Fruit fly (Drosophila melanogaster) whole organism, embryonic: ENCODE results near the gene Mvl.

Experiments used
- Ada2b ChIP-seq: fragments of 200-800 bp; sonication (Bioruptor generic); IDR thresholded peaks from 2 replicates; pipeline ENCODE4 v1.3.6; 2022; ENCODE audit warnings: missing biosample characterization, missing genetic modification characterization
- Adf1 ChIP-seq: fragments of 200-800 bp; sonication (Bioruptor generic); IDR thresholded peaks from 2 replicates; pipeline ENCODE4 v1.3.6; 2022; ENCODE audit warnings: missing biosample characterization, missing genetic modification characterization
- Atf-2 ChIP-seq: fragments of 200-800 bp; sonication (Bioruptor generic); optimal IDR thresholded peaks from 2 replicates; lab custom pipeline; 2016; ENCODE audit warnings: missing biosample characterization, missing genetic modification characterization
- B-H1 ChIP-seq: fragments of 200-800 bp; sonication (Bioruptor generic); IDR thresholded peaks from 3 replicates; pipeline ENCODE4 v1.3.6; 2022; ENCODE audit warnings: missing biosample characterization, missing genetic modification characterization
- BtbVII ChIP-seq: fragments of 200-800 bp; sonication (Bioruptor generic); optimal IDR thresholded peaks from 3 replicates; lab custom pipeline; 2017; ENCODE audit warnings: missing biosample characterization, mild to moderate bottlenecking, missing genetic modification characterization
- CG10209 ChIP-seq: fragments of 200-800 bp; sonication (Bioruptor generic); optimal IDR thresholded peaks from 3 replicates; lab custom pipeline; 2017; ENCODE audit warnings: missing biosample characterization, mild to moderate bottlenecking, missing genetic modification characterization, missing genetic modification reagents
- CG1024 ChIP-seq: fragments of 200-800 bp; sonication (Bioruptor generic); IDR thresholded peaks from 2 replicates; pipeline ENCODE4 v1.3.6; 2022; ENCODE audit warnings: missing biosample characterization, missing genetic modification characterization
- CG10274 ChIP-seq: fragments of 200-800 bp; sonication (Bioruptor generic); optimal IDR thresholded peaks from 3 replicates; lab custom pipeline; 2017; ENCODE audit warnings: missing biosample characterization, mild to moderate bottlenecking, missing genetic modification characterization
- CG11398 ChIP-seq: fragments of 200-800 bp; sonication (Bioruptor generic); optimal IDR thresholded peaks from 2 replicates; lab custom pipeline; 2016; ENCODE audit warnings: missing biosample characterization, missing genetic modification characterization
- CG12769 ChIP-seq: fragments of 200-800 bp; sonication (Bioruptor generic); optimal IDR thresholded peaks from 2 replicates; lab custom pipeline; 2019; ENCODE audit warnings: missing biosample characterization, mild to moderate bottlenecking, missing genetic modification characterization, moderate library complexity
- CG15479 ChIP-seq: fragments of 200-800 bp; sonication (Bioruptor generic); optimal IDR thresholded peaks from 3 replicates; lab custom pipeline; 2019; ENCODE audit warnings: missing biosample characterization, mild to moderate bottlenecking, missing genetic modification characterization, moderate library complexity
- CG2202 ChIP-seq: fragments of 200-800 bp; sonication (Bioruptor generic); optimal IDR thresholded peaks from 2 replicates; lab custom pipeline; 2018; ENCODE audit warnings: missing biosample characterization, mild to moderate bottlenecking, missing genetic modification characterization
- CG31224 ChIP-seq: fragments of 200-800 bp; sonication (Bioruptor generic); IDR thresholded peaks from 2 replicates; pipeline ENCODE4 v1.3.6; 2022; ENCODE audit warnings: missing biosample characterization, missing genetic modification characterization
- CG33213 ChIP-seq: fragments of 200-800 bp; sonication (Bioruptor generic); optimal IDR thresholded peaks from 3 replicates; lab custom pipeline; 2016; ENCODE audit warnings: missing biosample characterization, missing genetic modification characterization
- CG4360 ChIP-seq: fragments of 200-800 bp; sonication (Bioruptor generic); IDR thresholded peaks from 2 replicates; pipeline ENCODE4 v1.3.6; 2022; ENCODE audit warnings: missing biosample characterization, missing genetic modification characterization
- CG7786 ChIP-seq: fragments of 200-800 bp; sonication (Bioruptor generic); optimal IDR thresholded peaks from 2 replicates; lab custom pipeline; 2016; ENCODE audit warnings: missing biosample characterization, missing genetic modification characterization
- CG8359 ChIP-seq: fragments of 200-800 bp; sonication (Bioruptor generic); optimal IDR thresholded peaks from 2 replicates; lab custom pipeline; 2017; ENCODE audit warnings: missing biosample characterization, mild to moderate bottlenecking, missing genetic modification characterization, borderline replicate concordance
- CG9817 ChIP-seq: fragments of 200-800 bp; sonication (Bioruptor generic); optimal IDR thresholded peaks from 2 replicates; lab custom pipeline; 2018; ENCODE audit warnings: missing biosample characterization, mild to moderate bottlenecking, missing genetic modification characterization, moderate library complexity
- D ChIP-seq, 2 experiments: fragments of 200-800 bp in 1 of 2; fragments of >200 bp in 1 of 2; sonication (Bioruptor generic) in 1 of 2; optimal IDR thresholded peaks; 2 replicates in 1 of 2; 3 replicates in 1 of 2; lab custom pipeline; 2017; ENCODE audit warnings: mild to moderate bottlenecking in 1 of 2, missing biosample characterization in 1 of 2, missing genetic modification characterization in 1 of 2, missing genetic modification reagents in 1 of 2
- Doc2 ChIP-seq: fragments of 200-800 bp; sonication (Bioruptor generic); IDR thresholded peaks from 2 replicates; pipeline ENCODE4 v1.3.6; 2022; ENCODE audit warnings: missing biosample characterization, missing genetic modification characterization
- Drgx ChIP-seq: fragments of 200-800 bp; sonication (Bioruptor generic); IDR thresholded peaks from 2 replicates; pipeline ENCODE4 v1.3.6; 2022; ENCODE audit warnings: missing biosample characterization, missing genetic modification characterization
- E2f2 ChIP-seq: fragments of 200-800 bp; sonication (Bioruptor generic); IDR thresholded peaks from 2 replicates; pipeline ENCODE4 v1.3.6; 2022; ENCODE audit warnings: missing biosample characterization, missing genetic modification characterization
- Ets65A ChIP-seq: fragments of 200-800 bp; sonication (Bioruptor generic); peaks from one replicate; lab custom pipeline; 2016; ENCODE audit warnings: missing biosample characterization, missing genetic modification characterization
- Fer2 ChIP-seq: fragments of 200-800 bp; sonication (Bioruptor generic); optimal IDR thresholded peaks from 2 replicates; lab custom pipeline; 2018; ENCODE audit warnings: missing biosample characterization, mild to moderate bottlenecking, missing genetic modification characterization, moderate library complexity
- Hr39 ChIP-seq: fragments of >200 bp; optimal IDR thresholded peaks from 2 replicates; lab custom pipeline; 2017
- MBD-R2 ChIP-seq: fragments of 200-800 bp; sonication (Bioruptor generic); IDR thresholded peaks from 2 replicates; pipeline ENCODE4 v1.3.6; 2022; ENCODE audit warnings: missing biosample characterization, missing genetic modification characterization
- Med ChIP-seq: fragments of 200-800 bp; sonication (Bioruptor generic); peaks from one replicate; lab custom pipeline; 2016; ENCODE audit warnings: missing biosample characterization, missing genetic modification characterization, mild to moderate bottlenecking, inconsistent platforms, moderate library complexity
- Nf-YA ChIP-seq: fragments of 200-800 bp; sonication (Bioruptor generic); IDR thresholded peaks from 2 replicates; pipeline ENCODE4 v1.3.6; 2022; ENCODE audit warnings: missing biosample characterization, missing genetic modification characterization
- Pdp1 ChIP-seq, 2 experiments: fragments of 200-800 bp; sonication (Bioruptor generic); optimal IDR thresholded peaks; 3 replicates each; lab custom pipeline; 2016; ENCODE audit warnings: missing biosample characterization in 2 of 2, missing genetic modification characterization in 2 of 2, mild to moderate bottlenecking in 1 of 2, moderate library complexity in 1 of 2
- Xrp1 ChIP-seq: fragments of 200-800 bp; sonication (Bioruptor generic); IDR thresholded peaks from 2 replicates; pipeline ENCODE4 v1.3.6; 2022; ENCODE audit warnings: missing biosample characterization, missing genetic modification characterization
- ara ChIP-seq: fragments of 200-800 bp; sonication (Bioruptor generic); IDR thresholded peaks from 2 replicates; pipeline ENCODE4 v1.3.6; 2022; ENCODE audit warnings: missing biosample characterization, missing genetic modification characterization
- ato ChIP-seq: fragments of 200-800 bp; sonication (Bioruptor generic); IDR thresholded peaks from 2 replicates; pipeline ENCODE4 v1.3.6; 2022; ENCODE audit warnings: missing biosample characterization, missing genetic modification characterization; ENCODE audit not compliant: partially characterized antibody
- ci ChIP-seq: fragments of 200-800 bp; sonication (Bioruptor generic); IDR thresholded peaks from 3 replicates; pipeline ENCODE4 v1.3.6; 2022; ENCODE audit warnings: missing biosample characterization, missing genetic modification characterization
- corto ChIP-seq: fragments of 200-800 bp; sonication (Bioruptor generic); optimal IDR thresholded peaks from 2 replicates; lab custom pipeline; 2016; ENCODE audit warnings: missing biosample characterization, mild to moderate bottlenecking, missing genetic modification characterization, moderate library complexity
- en ChIP-seq: fragments of 200-800 bp; sonication (Bioruptor generic); optimal IDR thresholded peaks from 2 replicates; lab custom pipeline; 2016; ENCODE audit warnings: missing biosample characterization, missing genetic modification characterization
- fd102C ChIP-seq: fragments of 200-800 bp; sonication (Bioruptor generic); optimal IDR thresholded peaks from 2 replicates; lab custom pipeline; 2018; ENCODE audit warnings: missing biosample characterization, mild to moderate bottlenecking, missing genetic modification characterization, moderate library complexity
- fd64A ChIP-seq: fragments of 200-800 bp; sonication (Bioruptor generic); optimal IDR thresholded peaks from 3 replicates; lab custom pipeline; 2018; ENCODE audit warnings: missing biosample characterization, mild to moderate bottlenecking, missing genetic modification characterization
- hbn ChIP-seq: fragments of 200-800 bp; sonication (Bioruptor generic); IDR thresholded peaks from 2 replicates; pipeline ENCODE4 v1.3.6; 2022; ENCODE audit warnings: missing biosample characterization, missing genetic modification characterization; ENCODE audit not compliant: partially characterized antibody
- insv ChIP-seq, 2 experiments: fragments of 200-800 bp; sonication (Bioruptor generic); optimal IDR thresholded peaks; 3 replicates each; lab custom pipeline; 2016 to 2018; ENCODE audit warnings: missing biosample characterization in 2 of 2, missing genetic modification characterization in 2 of 2
- jumu ChIP-seq: fragments of 200-800 bp; sonication (Bioruptor generic); optimal IDR thresholded peaks from 3 replicates; lab custom pipeline; 2016; ENCODE audit warnings: missing biosample characterization, missing genetic modification characterization
- kah ChIP-seq: fragments of 200-800 bp; sonication (Bioruptor generic); optimal IDR thresholded peaks from 2 replicates; lab custom pipeline; 2018; ENCODE audit warnings: missing biosample characterization, mild to moderate bottlenecking, missing genetic modification characterization
- nom ChIP-seq: fragments of 200-800 bp; sonication (Bioruptor generic); optimal IDR thresholded peaks from 2 replicates; lab custom pipeline; 2017; ENCODE audit warnings: missing biosample characterization, missing genetic modification characterization, mild to moderate bottlenecking, moderate library complexity, missing genetic modification reagents
- onecut ChIP-seq: fragments of 200-800 bp; sonication (Bioruptor generic); IDR thresholded peaks from 2 replicates; pipeline ENCODE4 v1.3.6; 2022; ENCODE audit warnings: missing biosample characterization, missing genetic modification characterization
- peb ChIP-seq: fragments of 200-800 bp; sonication (Bioruptor generic); IDR thresholded peaks from 2 replicates; pipeline ENCODE4 v1.3.6; 2022; ENCODE audit warnings: missing biosample characterization, missing genetic modification characterization
- sd ChIP-seq: fragments of 200-800 bp; sonication (Bioruptor generic); optimal IDR thresholded peaks from 3 replicates; lab custom pipeline; 2018; ENCODE audit warnings: missing biosample characterization, mild to moderate bottlenecking, missing genetic modification characterization, moderate library complexity
- sens ChIP-seq: fragments of 200-800 bp; sonication (Bioruptor generic); peaks from one replicate; lab custom pipeline; 2016; ENCODE audit warnings: missing biosample characterization, missing genetic modification characterization
- sens-2 ChIP-seq: fragments of 200-800 bp; sonication (Bioruptor generic); IDR thresholded peaks from 2 replicates; pipeline ENCODE4 v1.3.6; 2022; ENCODE audit warnings: missing biosample characterization, missing genetic modification characterization
- tap ChIP-seq: fragments of 200-800 bp; optimal IDR thresholded peaks from 3 replicates; lab custom pipeline; 2019; ENCODE audit warnings: missing biosample characterization, mild to moderate bottlenecking, missing genetic modification characterization, moderate library complexity

Mvl gene

dm6 chr3R:21090230-21091021 lies 29.8 kb upstream of the Mvl start:
- no peak for TF ChIP-seq CG2202 (tag; lab: Kevin White, UChicago)
- TF ChIP-seq BtbVII (GFP tag; lab: Kevin White, UChicago): no peak
- TF ChIP-seq Adf1 (GFP tag; lab: Robert Waterston, UW): no peak
- peak in 1 of 2 experiments; percentile 80 for TF ChIP-seq Pdp1 (GFP tag; optimal IDR thresholded peaks at IDR 0.05; lab: Kevin White, UChicago)
- TF ChIP-seq CG12769 (tag; lab: Kevin White, UChicago): peak; percentile 51
- no peak for TF ChIP-seq fd102C
- TF ChIP-seq CG9817: no peak
- no peak for TF ChIP-seq CG7786 (GFP tag; lab: Kevin White, UChicago)
- TF ChIP-seq ara (GFP tag; lab: Robert Waterston, UW): no peak
- no peak for TF ChIP-seq hbn
- no peak for TF ChIP-seq CG10209 (GFP tag; lab: Kevin White, UChicago)
- TF ChIP-seq Doc2 (GFP tag; lab: Robert Waterston, UW): no peak
- TF ChIP-seq CG31224: no peak
- 0 out of 3 replicates have a peak, but pooled peaks have one; percentile 36 for TF ChIP-seq ci (GFP tag; lab: Robert Waterston, UW)
- no peak for TF ChIP-seq CG4360 (GFP tag; lab: Robert Waterston, UW)
- no peak for TF ChIP-seq fd64A (GFP tag; lab: Kevin White, UChicago)
- no peak for TF ChIP-seq B-H1 (GFP tag; lab: Robert Waterston, UW)
- TF ChIP-seq tap (tag; lab: Kevin White, UChicago): no peak
- peak; percentile 77 for TF ChIP-seq Ets65A
- no peak for TF ChIP-seq CG1024 (GFP tag; lab: Robert Waterston, UW)
- TF ChIP-seq ato (GFP tag; lab: Robert Waterston, UW): 0 out of 2 replicates have a peak, but pooled peaks have one; percentile 16
- peak; percentile 7 for TF ChIP-seq sd (tag; lab: Kevin White, UChicago)
- TF ChIP-seq CG33213 (GFP tag; lab: Kevin White, UChicago): no peak
- no peak for TF ChIP-seq Nf-YA (GFP tag; lab: Robert Waterston, UW)
- TF ChIP-seq E2f2 (GFP tag; lab: Robert Waterston, UW): no peak
- no peak for TF ChIP-seq corto (GFP tag; lab: Kevin White, UChicago)
- peak; percentile 51 for TF ChIP-seq Med (GFP tag; lab: Kevin White, UChicago)
- TF ChIP-seq CG11398 (GFP tag; lab: Kevin White, UChicago): no peak
- no peak for TF ChIP-seq en (GFP tag; lab: Kevin White, UChicago)

- TF ChIP-seq Xrp1 (GFP tag; lab: Robert Waterston, UW) (0 out of 2 replicates have a peak, but pooled peaks have one; percentile 12), onecut (no peak), nom (GFP tag; lab: Kevin White, UChicago) (peak; percentile 6), Drgx (GFP tag; lab: Robert Waterston, UW) (peak; percentile 52; the same call in 1 of the 2 replicates), sens (GFP tag; lab: Kevin White, UChicago) (peak; percentile 24)
These were observed 28.8 kb upstream of the Mvl start for dm6 chr3R:21089416-21089815.

DNA sequence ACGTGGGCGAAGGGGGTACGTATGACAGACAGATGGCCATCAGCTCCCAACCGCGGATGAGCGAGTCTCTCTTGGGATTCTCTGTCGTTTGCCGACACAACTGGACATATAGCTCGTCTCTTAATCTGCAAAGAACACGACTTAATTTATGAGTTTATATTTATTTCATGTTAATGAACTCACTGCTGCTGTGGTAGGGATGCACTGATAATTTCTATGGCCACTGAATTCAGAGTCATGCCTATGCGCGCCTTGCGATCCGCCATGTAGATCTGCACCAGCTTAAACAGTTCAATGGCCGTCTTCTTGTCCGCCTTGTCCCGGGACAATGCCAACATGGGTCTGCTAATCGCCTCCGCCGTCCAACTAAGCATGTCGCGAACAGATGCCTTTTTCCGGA lies 24.4 kb upstream of the Mvl start:
- no peak for TF ChIP-seq CG15479 (GFP tag; lab: Kevin White, UChicago)
- TF ChIP-seq Atf-2: no peak
- TF ChIP-seq onecut: no peak
- no peak for TF ChIP-seq CG8359 (GFP tag; lab: Kevin White, UChicago)
- no peak for TF ChIP-seq CG10274 (GFP tag; lab: Kevin White, UChicago)
- no peak for TF ChIP-seq insv (GFP tag; optimal IDR thresholded peaks at IDR 0.05; lab: Kevin White, UChicago)
- TF ChIP-seq MBD-R2 (GFP tag; lab: Robert Waterston, UW): no peak
- TF ChIP-seq Hr39 (lab: Kevin White, UChicago): no peak
- no peak for TF ChIP-seq kah (GFP tag; lab: Kevin White, UChicago)
- no peak for TF ChIP-seq Fer2
- TF ChIP-seq D (optimal IDR thresholded peaks at IDR 0.05; lab: Kevin White, UChicago): no peak
- no peak for TF ChIP-seq D (GFP tag; optimal IDR thresholded peaks at IDR 0.05; lab: Kevin White, UChicago)
- no peak for TF ChIP-seq jumu (GFP tag; lab: Kevin White, UChicago)
- no peak for TF ChIP-seq Ada2b (GFP tag; lab: Robert Waterston, UW)
- TF ChIP-seq sens-2 (GFP tag; lab: Robert Waterston, UW): no peak
- TF ChIP-seq peb (GFP tag; lab: Robert Waterston, UW): no peak
